Worm (Caenorhabditis elegans): ENCODE results near the gene neg-1.

ce11 chrV:4419767-4420322, 45.2 kb upstream of the neg-1 start, which contains the start of the genes Y47D7A.7 and Y47D7A.2:
- TF ChIP-seq F52B5.7 (tag; optimal IDR thresholded peaks at IDR 0.05) (no peak), efl-1 (GFP tag; optimal IDR thresholded peaks at IDR 0.05) (no peak), Y79H2A.3 (GFP tag; conservative IDR thresholded peaks at IDR 0.05) (no peak), F49E8.2 (tag; optimal IDR thresholded peaks at IDR 0.05; ENCODE audit: insufficient read depth) (no peak)

Data from whole organism, young adult.